Worm (Caenorhabditis elegans) whole organism, L4 larva: ENCODE data around the gene mmaa-1.

ENCODE experiments used
- ZK337.2 ChIP-seq: fragments of 200-800 bp; sonication (Bioruptor generic); IDR thresholded peaks from 2 replicates; pipeline ENCODE4 v1.3.6; 2022; ENCODE audit warnings: missing genetic modification reagents, missing genetic modification characterization, missing compliant biosample characterization
- ceh-82 ChIP-seq: sonication (generic microtip); optimal IDR thresholded peaks from 2 replicates; lab custom pipeline; 2017; ENCODE audit warnings: missing biosample characterization, missing genetic modification characterization
- ctbp-1 ChIP-seq: fragments of 200-800 bp; sonication (Bioruptor generic); IDR thresholded peaks from 2 replicates; pipeline ENCODE4 v1.3.6; 2022; ENCODE audit warnings: missing genetic modification reagents, missing genetic modification characterization, missing compliant biosample characterization
- jun-1 ChIP-seq: fragments of 150-350 bp; optimal IDR thresholded peaks from 2 replicates; lab custom pipeline; 2014; ENCODE audit warnings: missing biosample characterization, missing genetic modification reagents, missing genetic modification characterization
- nhr-11 ChIP-seq: fragments of 150-350 bp; optimal IDR thresholded peaks from 2 replicates; lab custom pipeline; 2014; ENCODE audit warnings: missing biosample characterization, missing genetic modification characterization
- vab-7 ChIP-seq: fragments of 200-800 bp; sonication (Bioruptor generic); IDR thresholded peaks from 2 replicates; pipeline ENCODE4 v1.3.6; 2022; ENCODE audit warnings: missing genetic modification reagents, missing genetic modification characterization, missing compliant biosample characterization

DNA sequence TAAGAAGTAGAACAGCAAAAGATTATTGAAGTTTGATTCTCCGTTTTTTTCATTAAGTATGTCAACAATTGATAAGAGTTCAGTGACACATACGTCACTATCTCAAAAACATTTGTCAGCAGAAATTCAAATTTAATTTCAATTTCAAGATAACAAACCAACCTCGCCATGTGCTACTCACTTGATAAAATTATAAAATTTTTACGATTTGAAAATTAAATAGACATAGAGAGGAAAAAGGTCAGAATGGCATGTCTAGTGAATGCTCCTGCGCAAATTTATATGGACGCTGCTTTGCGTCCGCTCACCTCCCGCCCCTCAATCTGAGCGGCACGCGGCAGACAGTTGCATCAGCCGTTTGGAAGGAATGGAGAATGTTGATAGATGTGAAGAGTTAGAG is 40.8 kb downstream of the mmaa-1 start:
- TF ChIP-seq vab-7 (GFP tag; lab: Robert Waterston, UW): no peak
- TF ChIP-seq jun-1: no peak
- no peak for TF ChIP-seq ZK337.2
- TF ChIP-seq nhr-11 (tag; lab: Kevin White, UChicago): peak; percentile 29
- no peak for TF ChIP-seq ctbp-1 (GFP tag; lab: Robert Waterston, UW)
- no peak for TF ChIP-seq ceh-82 (tag; lab: Kevin White, UChicago)
